Worm (Caenorhabditis elegans): ENCODE data around the gene acdh-8.
A peak's percentile ranks its signal among the peaks of the same experiment; 100 is the strongest.
"Not testable (repeated sequence)": the region's sequence is repeated elsewhere in the genome, so short reads cannot be mapped to it uniquely, and the experiment has no call there.

The acdh-8 gene

ce11 chrII:5805303-5805702 is 11.0 kb downstream of the acdh-8 start, which contains the start of gene K05F1.10:
Gene K05F1.10, minus strand, starts transcription at chrII:5805473.
- TF ChIP-seq crh-2 (tag; optimal IDR thresholded peaks at IDR 0.05) (peak; percentile 17), mbf-1 (tag; optimal IDR thresholded peaks at IDR 0.05) (no peak), peb-1 (tag; optimal IDR thresholded peaks at IDR 0.05) (no peak), aly-2 (tag; optimal IDR thresholded peaks at IDR 0.05) (no peak)

DNA sequence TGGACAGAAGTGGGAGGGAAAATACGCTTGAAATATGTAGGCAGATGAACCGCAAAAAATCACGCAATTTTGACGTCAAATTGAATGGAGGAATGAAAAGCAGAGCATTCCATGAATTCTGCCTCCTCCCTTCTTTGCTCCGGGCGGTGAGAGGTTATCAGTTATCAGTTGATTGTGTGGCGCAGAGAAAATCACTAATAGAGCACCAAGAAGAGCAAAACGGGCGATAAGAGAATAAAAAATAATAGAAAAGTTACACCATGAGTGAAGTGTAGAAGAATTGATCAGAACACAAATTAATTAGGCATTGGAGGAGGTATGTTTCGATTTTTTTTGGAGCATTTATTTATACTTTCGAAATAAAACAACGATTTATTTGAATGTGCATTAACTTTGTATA is 12.3 kb downstream of the acdh-8 start:
- TF ChIP-seq zag-1 (tag; optimal IDR thresholded peaks at IDR 0.05) (no peak), crh-2 (tag; optimal IDR thresholded peaks at IDR 0.05) (peak; percentile 17), egl-27 (tag; optimal IDR thresholded peaks at IDR 0.05) (no peak), nhr-11 (tag; optimal IDR thresholded peaks at IDR 0.05) (no peak), sem-4 (tag; optimal IDR thresholded peaks at IDR 0.05) (no peak), blmp-1 (tag; optimal IDR thresholded peaks at IDR 0.05; ENCODE audit: insufficient read depth) (no peak), mdl-1 (tag; optimal IDR thresholded peaks at IDR 0.05) (no peak), mab-5 (tag; optimal IDR thresholded peaks at IDR 0.05) (no peak), gmeb-1 (tag; optimal IDR thresholded peaks at IDR 0.05) (peak; percentile 10), lin-11 (tag; optimal IDR thresholded peaks at IDR 0.05) (no peak), fos-1 (tag; optimal IDR thresholded peaks at IDR 0.05) (peak; percentile 80)

ce11 chrII:5810230-5810629 is 15.9 kb downstream of the acdh-8 start, which contains the start of the genes msp-64 and ZK1248.5:
Gene msp-64, minus strand, starts transcription at chrII:5810330.
Gene ZK1248.5, plus strand, starts transcription at chrII:5810514.
- TF ChIP-seq unc-39 (tag; optimal IDR thresholded peaks at IDR 0.05) (no peak), fos-1 (tag; optimal IDR thresholded peaks at IDR 0.05) (no peak), nhr-6 (tag; optimal IDR thresholded peaks at IDR 0.05) (no peak), sma-9 (GFP tag; optimal IDR thresholded peaks at IDR 0.05) (no peak), sma-9 (tag; optimal IDR thresholded peaks at IDR 0.05) (no peak), zag-1 (tag; optimal IDR thresholded peaks at IDR 0.05) (no peak), ztf-1 (GFP tag; conservative IDR thresholded peaks at IDR 0.05) (no peak), lin-11 (tag; optimal IDR thresholded peaks at IDR 0.05) (no peak), nhr-10 (tag; optimal IDR thresholded peaks at IDR 0.05) (no peak), unc-55 (GFP tag; optimal IDR thresholded peaks at IDR 0.05) (no peak), ceh-82 (tag; optimal IDR thresholded peaks at IDR 0.05) (no peak)

DNA sequence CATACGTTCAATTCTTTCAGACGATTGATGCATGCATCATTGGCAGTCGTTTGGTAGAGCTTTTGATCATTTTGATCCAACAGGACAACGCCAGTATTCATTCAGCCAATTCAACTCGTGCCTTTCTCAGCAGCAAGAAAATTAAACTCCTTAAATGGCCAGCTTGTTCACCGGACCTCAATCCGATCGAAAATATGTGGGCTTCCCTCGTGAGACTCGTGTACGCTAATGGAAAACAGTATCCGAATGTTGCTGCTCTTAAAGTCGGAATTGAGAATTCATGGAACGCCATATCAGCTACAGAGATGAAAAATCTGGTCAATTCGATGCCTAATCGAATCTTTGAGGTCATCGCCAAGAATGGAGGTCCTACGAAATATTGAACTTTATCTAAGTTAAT is 21.1 kb downstream of the acdh-8 start, which contains the start of gene wago-5:
TSS of gene wago-5 (minus strand) at position 101 of the 400 bp plus-strand sequence.
- TF ChIP-seq unc-39, mbf-1, ztf-4 (tag; optimal IDR thresholded peaks at IDR 0.05): not testable (repeated sequence)

ce11 chrII:5816346-5816745 is 22.1 kb downstream of the acdh-8 start, which contains the start of gene ZK1248.20:
Gene ZK1248.20, plus strand, starts transcription at chrII:5816646.
- TF ChIP-seq elt-3 (tag; optimal IDR thresholded peaks at IDR 0.05) (no peak), lsy-2 (tag; optimal IDR thresholded peaks at IDR 0.05) (no peak), zag-1 (tag; optimal IDR thresholded peaks at IDR 0.05) (no peak), nhr-23 (tag; optimal IDR thresholded peaks at IDR 0.05) (no peak), nhr-129 (tag; optimal IDR thresholded peaks at IDR 0.05) (no peak), mab-5 (tag; optimal IDR thresholded peaks at IDR 0.05) (no peak), unc-39 (tag; optimal IDR thresholded peaks at IDR 0.05) (no peak), ZK546.5 (tag; optimal IDR thresholded peaks at IDR 0.05) (no peak)

- TF ChIP-seq elt-3 (tag; optimal IDR thresholded peaks at IDR 0.05) (no peak), lin-13 (GFP tag; optimal IDR thresholded peaks at IDR 0.05) (no peak), alr-1 (tag; optimal IDR thresholded peaks at IDR 0.05) (no peak), nhr-6 (tag; optimal IDR thresholded peaks at IDR 0.05) (no peak), ama-1 (optimal IDR thresholded peaks at IDR 0.05) (no peak), skn-1 (tag; optimal IDR thresholded peaks at IDR 0.05) (no peak), mdl-1 (tag; optimal IDR thresholded peaks at IDR 0.05) (no peak), sma-3 (GFP tag; optimal IDR thresholded peaks at IDR 0.05) (no peak), unc-62 (GFP tag; optimal IDR thresholded peaks at IDR 0.05) (no peak), crh-2 (tag; optimal IDR thresholded peaks at IDR 0.05) (no peak), peb-1 (tag; optimal IDR thresholded peaks at IDR 0.05) (no peak), mab-5 (tag; optimal IDR thresholded peaks at IDR 0.05) (no peak), ztf-1 (GFP tag; conservative IDR thresholded peaks at IDR 0.05) (no peak), nhr-77 (tag; optimal IDR thresholded peaks at IDR 0.05) (no peak), sma-9 (GFP tag; optimal IDR thresholded peaks at IDR 0.05) (no peak), sma-9 (tag; optimal IDR thresholded peaks at IDR 0.05) (no peak), zag-1 (tag; optimal IDR thresholded peaks at IDR 0.05) (no peak), lin-11 (tag; optimal IDR thresholded peaks at IDR 0.05) (no peak), lin-39 (tag; optimal IDR thresholded peaks at IDR 0.05) (no peak), Y55F3AM.14 (GFP tag; optimal IDR thresholded peaks at IDR 0.05) (no peak)
These were observed 24.0 kb downstream of the acdh-8 start, which contains the start of gene ZK1248.4 for ce11 chrII:5818298-5818697. Gene ZK1248.4, plus strand, starts transcription at chrII:5818598.

Data from whole organism, L2 larva.